Worm (Caenorhabditis elegans) whole organism, L4/young adult: Measurements from ENCODE around the gene T19C4.5.

Source experiments
- W03F9.2 ChIP-seq: fragments of 150-350 bp; optimal IDR thresholded peaks from 2 replicates; lab custom pipeline; 2014; ENCODE audit warnings: missing biosample characterization, missing genetic modification characterization
- dao-5 ChIP-seq: sonication (generic microtip); optimal IDR thresholded peaks from 2 replicates; lab custom pipeline; 2016; ENCODE audit warnings: missing genotype, missing genetic modification characterization, moderate library complexity, missing compliant biosample characterization
- him-1 ChIP-seq: sonication (generic microtip); optimal IDR thresholded peaks from 2 replicates; lab custom pipeline; 2016; ENCODE audit warnings: missing genotype, missing genetic modification reagents, missing genetic modification characterization, missing compliant biosample characterization

- TF ChIP-seq him-1 (no peak), dao-5 (tag; lab: Kevin White, UChicago) (no peak), W03F9.2 (tag; lab: Kevin White, UChicago) (no peak)
These were observed 30.0 kb downstream of the T19C4.5 start, which contains the start of gene K10D6.4 for ce11 chrV:11201826-11202565.
